Fruit fly (Drosophila melanogaster) whole organism, embryonic: ENCODE measurements around the gene CG14330.

Experiments
- Antp ChIP-seq: fragments of 200-800 bp; sonication (Bioruptor generic); optimal IDR thresholded peaks from 3 replicates; lab custom pipeline; 2016; ENCODE audit warnings: missing biosample characterization, missing genetic modification characterization
- BEAF-32 ChIP-seq: fragments of 200-800 bp; sonication (Bioruptor generic); optimal IDR thresholded peaks from 3 replicates; lab custom pipeline; 2017; ENCODE audit warnings: missing biosample characterization, missing genetic modification characterization, mild to moderate bottlenecking, moderate library complexity, missing genetic modification reagents
- CG10147 ChIP-seq: fragments of 200-800 bp; sonication (Bioruptor generic); optimal IDR thresholded peaks from 2 replicates; lab custom pipeline; 2019; ENCODE audit warnings: missing biosample characterization, mild to moderate bottlenecking, missing genetic modification characterization, moderate library complexity
- CG10209 ChIP-seq: fragments of 200-800 bp; sonication (Bioruptor generic); optimal IDR thresholded peaks from 3 replicates; lab custom pipeline; 2017; ENCODE audit warnings: missing biosample characterization, mild to moderate bottlenecking, missing genetic modification characterization, missing genetic modification reagents
- CG10267 ChIP-seq: fragments of 200-800 bp; sonication (Bioruptor generic); optimal IDR thresholded peaks from 2 replicates; lab custom pipeline; 2018; ENCODE audit warnings: missing biosample characterization, mild to moderate bottlenecking, missing genetic modification characterization, moderate library complexity
- CG10274 ChIP-seq: fragments of 200-800 bp; sonication (Bioruptor generic); optimal IDR thresholded peaks from 3 replicates; lab custom pipeline; 2017; ENCODE audit warnings: missing biosample characterization, mild to moderate bottlenecking, missing genetic modification characterization
- CG10366 ChIP-seq: fragments of 200-800 bp; sonication (Bioruptor generic); IDR thresholded peaks from 2 replicates; pipeline ENCODE4 v1.3.6; 2022; ENCODE audit warnings: missing biosample characterization, missing genetic modification characterization
- CG11247 ChIP-seq: fragments of 200-800 bp; sonication (Bioruptor generic); IDR thresholded peaks from 2 replicates; pipeline ENCODE4 v1.3.6; 2022; ENCODE audit warnings: missing biosample characterization, missing genetic modification characterization
- CG14014 ChIP-seq: fragments of 200-800 bp; sonication (Bioruptor generic); IDR thresholded peaks from 2 replicates; pipeline ENCODE4 v1.3.6; 2022; ENCODE audit warnings: missing biosample characterization, missing genetic modification characterization
- CG14441 ChIP-seq: fragments of 200-800 bp; sonication (Bioruptor generic); IDR thresholded peaks from 2 replicates; pipeline ENCODE4 v1.3.6; 2022; ENCODE audit warnings: missing biosample characterization, missing genetic modification characterization
- CG14860 ChIP-seq: fragments of 200-800 bp; sonication (Bioruptor generic); IDR thresholded peaks from 3 replicates; pipeline ENCODE4 v1.3.6; 2022; ENCODE audit warnings: missing biosample characterization, missing genetic modification characterization; ENCODE audit not compliant: partially characterized antibody
- CG16779 ChIP-seq: fragments of 200-800 bp; sonication (Bioruptor generic); IDR thresholded peaks from 2 replicates; pipeline ENCODE4 v1.3.6; 2022; ENCODE audit warnings: missing biosample characterization, missing genetic modification characterization
- CG17186 ChIP-seq: fragments of 200-800 bp; sonication (Bioruptor generic); optimal IDR thresholded peaks from 3 replicates; lab custom pipeline; 2017; ENCODE audit warnings: missing biosample characterization, missing genetic modification reagents, missing genetic modification characterization
- CG17829 ChIP-seq: fragments of 200-800 bp; optimal IDR thresholded peaks from 2 replicates; lab custom pipeline; 2019; ENCODE audit warnings: missing biosample characterization, mild to moderate bottlenecking, missing genetic modification characterization, moderate library complexity
- CG2120 ChIP-seq: fragments of 200-800 bp; sonication (Bioruptor generic); optimal IDR thresholded peaks from 3 replicates; lab custom pipeline; 2016; ENCODE audit warnings: missing biosample characterization, missing genetic modification characterization
- CG3281 ChIP-seq: fragments of 200-800 bp; sonication (Bioruptor generic); optimal IDR thresholded peaks from 3 replicates; lab custom pipeline; 2017; ENCODE audit warnings: missing biosample characterization, mild to moderate bottlenecking, missing genetic modification characterization
- CG33213 ChIP-seq: fragments of 200-800 bp; sonication (Bioruptor generic); optimal IDR thresholded peaks from 3 replicates; lab custom pipeline; 2016; ENCODE audit warnings: missing biosample characterization, missing genetic modification characterization
- CG33557 ChIP-seq: fragments of 200-800 bp; sonication (Bioruptor generic); optimal IDR thresholded peaks from 2 replicates; lab custom pipeline; 2019; ENCODE audit warnings: missing biosample characterization, mild to moderate bottlenecking, missing genetic modification characterization, moderate library complexity
- D19B ChIP-seq: fragments of 200-800 bp; sonication (Bioruptor generic); optimal IDR thresholded peaks from 2 replicates; lab custom pipeline; 2017; ENCODE audit warnings: missing biosample characterization, mild to moderate bottlenecking, missing genetic modification characterization
- Dip2 ChIP-seq: fragments of 200-800 bp; sonication (Bioruptor generic); IDR thresholded peaks from 2 replicates; pipeline ENCODE4 v1.3.6; 2022; ENCODE audit warnings: missing biosample characterization, missing genetic modification characterization
- Elba2 ChIP-seq: fragments of 200-800 bp; sonication (Bioruptor generic); optimal IDR thresholded peaks from 3 replicates; lab custom pipeline; 2016; ENCODE audit warnings: missing biosample characterization, missing genetic modification characterization
- Fer3 ChIP-seq: fragments of 200-800 bp; sonication (Bioruptor generic); optimal IDR thresholded peaks from 2 replicates; lab custom pipeline; 2018; ENCODE audit warnings: missing biosample characterization, mild to moderate bottlenecking, missing genetic modification characterization, moderate library complexity
- Hr3 ChIP-seq: fragments of 200-800 bp; sonication (Bioruptor generic); optimal IDR thresholded peaks from 3 replicates; lab custom pipeline; 2016; ENCODE audit warnings: missing biosample characterization, missing genetic modification characterization
- Pdp1 ChIP-seq, 2 experiments: fragments of 200-800 bp; sonication (Bioruptor generic); optimal IDR thresholded peaks; 3 replicates each; lab custom pipeline; 2016; ENCODE audit warnings: missing biosample characterization in 2 of 2, missing genetic modification characterization in 2 of 2, mild to moderate bottlenecking in 1 of 2, moderate library complexity in 1 of 2
- Six4 ChIP-seq: fragments of 200-800 bp; sonication (Bioruptor generic); optimal IDR thresholded peaks from 2 replicates; lab custom pipeline; 2016; ENCODE audit warnings: missing biosample characterization, missing genetic modification characterization
- Spps ChIP-seq: fragments of 200-800 bp; sonication (Bioruptor generic); optimal IDR thresholded peaks from 2 replicates; lab custom pipeline; 2018; ENCODE audit warnings: missing biosample characterization, mild to moderate bottlenecking, missing genetic modification characterization
- ap ChIP-seq: fragments of 200-800 bp; sonication (Bioruptor generic); IDR thresholded peaks from 2 replicates; pipeline ENCODE4 v1.3.6; 2022; ENCODE audit warnings: missing biosample characterization, missing genetic modification characterization
- bab2 ChIP-seq: fragments of 200-800 bp; sonication (Bioruptor generic); optimal IDR thresholded peaks from 2 replicates; lab custom pipeline; 2016; ENCODE audit warnings: missing biosample characterization, missing genetic modification characterization
- cas ChIP-seq: fragments of 200-800 bp; sonication (Bioruptor generic); IDR thresholded peaks from 2 replicates; pipeline ENCODE4 v1.3.6; 2022; ENCODE audit warnings: missing biosample characterization, missing genetic modification characterization
- dati ChIP-seq: fragments of 200-800 bp; sonication (Bioruptor generic); IDR thresholded peaks from 2 replicates; pipeline ENCODE4 v1.3.6; 2022; ENCODE audit warnings: missing biosample characterization, missing genetic modification characterization
- fd96Cb ChIP-seq: fragments of 200-800 bp; sonication (Bioruptor generic); optimal IDR thresholded peaks from 2 replicates; lab custom pipeline; 2018; ENCODE audit warnings: missing biosample characterization, mild to moderate bottlenecking, missing genetic modification characterization, moderate library complexity
- gem ChIP-seq: fragments of 200-800 bp; sonication (Bioruptor generic); optimal IDR thresholded peaks from 2 replicates; lab custom pipeline; 2019; ENCODE audit warnings: missing biosample characterization, mild to moderate bottlenecking, missing genetic modification characterization, moderate library complexity
- gsb-n ChIP-seq: fragments of 200-800 bp; sonication (Bioruptor generic); optimal IDR thresholded peaks from 3 replicates; lab custom pipeline; 2018; ENCODE audit warnings: missing biosample characterization, mild to moderate bottlenecking, missing genetic modification characterization
- ham ChIP-seq: fragments of 200-800 bp; sonication (Bioruptor generic); IDR thresholded peaks from 2 replicates; pipeline ENCODE4 v1.3.6; 2022; ENCODE audit warnings: missing biosample characterization, missing genetic modification characterization
- odd ChIP-seq: fragments of 200-800 bp; sonication (Bioruptor generic); optimal IDR thresholded peaks from 2 replicates; lab custom pipeline; 2017; ENCODE audit warnings: missing biosample characterization, mild to moderate bottlenecking, missing genetic modification characterization
- schlank ChIP-seq: fragments of 200-800 bp; sonication (Bioruptor generic); optimal IDR thresholded peaks from 2 replicates; lab custom pipeline; 2018; ENCODE audit warnings: missing biosample characterization, mild to moderate bottlenecking, missing genetic modification characterization
- sd ChIP-seq: fragments of 200-800 bp; sonication (Bioruptor generic); optimal IDR thresholded peaks from 3 replicates; lab custom pipeline; 2018; ENCODE audit warnings: missing biosample characterization, mild to moderate bottlenecking, missing genetic modification characterization, moderate library complexity
- sens ChIP-seq: fragments of 200-800 bp; sonication (Bioruptor generic); peaks from one replicate; lab custom pipeline; 2016; ENCODE audit warnings: missing biosample characterization, missing genetic modification characterization
- sug ChIP-seq: fragments of 200-800 bp; optimal IDR thresholded peaks from 2 replicates; lab custom pipeline; 2019; ENCODE audit warnings: missing biosample characterization, mild to moderate bottlenecking, missing genetic modification characterization, moderate library complexity
- trem ChIP-seq: fragments of 200-800 bp; optimal IDR thresholded peaks from 3 replicates; lab custom pipeline; 2019; ENCODE audit warnings: missing biosample characterization, mild to moderate bottlenecking, missing genetic modification characterization, moderate library complexity
- vvl ChIP-seq: fragments of 200-800 bp; sonication (Bioruptor generic); IDR thresholded peaks from 2 replicates; pipeline ENCODE4 v1.3.6; 2022; ENCODE audit warnings: missing biosample characterization, missing genetic modification characterization

Gene CG14330

dm6 chr3R:17415439-17415838 is 41.1 kb downstream of the CG14330 start, which contains the start of gene CG5866:
Gene CG5866, plus strand, starts transcription at chr3R:17415739.
- TF ChIP-seq cas (GFP tag; lab: Robert Waterston, UW) = no peak
- no peak for TF ChIP-seq bab2 (GFP tag; lab: Kevin White, UChicago)

dm6 chr3R:17413601-17414000 is 43.0 kb downstream of the CG14330 start, which contains the start of gene CG42822:
Gene CG42822, plus strand, starts transcription at chr3R:17413901.
- TF ChIP-seq CG10366 (GFP tag; lab: Robert Waterston, UW) = no peak
- TF ChIP-seq CG11247 (GFP tag; lab: Robert Waterston, UW) = no peak
- no peak for TF ChIP-seq sd (tag; lab: Kevin White, UChicago)
- no peak for TF ChIP-seq schlank (tag; lab: Kevin White, UChicago)
- TF ChIP-seq CG33557 (GFP tag; lab: Kevin White, UChicago) = no peak
- no peak for TF ChIP-seq trem (tag; lab: Kevin White, UChicago)
- no peak for TF ChIP-seq fd96Cb (tag; lab: Kevin White, UChicago)
- no peak for TF ChIP-seq CG14441 (GFP tag; lab: Robert Waterston, UW)
- TF ChIP-seq CG16779 = no peak
- TF ChIP-seq Pdp1 (GFP tag; optimal IDR thresholded peaks at IDR 0.05; lab: Kevin White, UChicago) = no peak
- no peak for TF ChIP-seq dati

- peak; percentile 22 for TF ChIP-seq sens
- TF ChIP-seq D19B (GFP tag; lab: Kevin White, UChicago) = peak; percentile 22
- TF ChIP-seq Fer3 (tag; lab: Kevin White, UChicago) = peak; percentile 32
- TF ChIP-seq ap (GFP tag; lab: Robert Waterston, UW) = no peak
- TF ChIP-seq CG10147 (GFP tag; lab: Kevin White, UChicago) = peak; percentile 74
- no peak for TF ChIP-seq odd (GFP tag; lab: Kevin White, UChicago)
- TF ChIP-seq ham = no peak
- TF ChIP-seq CG3281 (GFP tag; lab: Kevin White, UChicago) = peak; percentile 21
- TF ChIP-seq CG10274 (GFP tag; lab: Kevin White, UChicago) = peak; percentile 78
- peak; percentile 51 for TF ChIP-seq gem (tag; lab: Kevin White, UChicago)
- TF ChIP-seq gsb-n (tag; lab: Kevin White, UChicago) = peak; percentile 11
- TF ChIP-seq Antp = no peak
- TF ChIP-seq CG17829 = no peak
- peak; percentile 10 for TF ChIP-seq CG2120 (GFP tag; lab: Kevin White, UChicago)
- TF ChIP-seq, all 482 proteins: peak for 9
Observed at dm6 chr3R:17412458-17413127, 44.0 kb downstream of the CG14330 start, which contains the start of gene CG42821. Gene CG42821, plus strand, starts transcription at chr3R:17413077.

dm6 chr3R:17410808-17411207 is 45.8 kb downstream of the CG14330 start, which contains the start of gene CG5863:
Gene CG5863, plus strand, starts transcription at chr3R:17411108.
- TF ChIP-seq CG10209 (GFP tag; lab: Kevin White, UChicago) = no peak
- no peak for TF ChIP-seq BEAF-32 (GFP tag; lab: Kevin White, UChicago)
- no peak for TF ChIP-seq Elba2 (GFP tag; lab: Kevin White, UChicago)
- no peak for TF ChIP-seq vvl (GFP tag; lab: Robert Waterston, UW)
- TF ChIP-seq CG14860 (GFP tag; lab: Robert Waterston, UW) = no peak
- no peak for TF ChIP-seq CG14014 (GFP tag; lab: Robert Waterston, UW)
- no peak for TF ChIP-seq Six4
- TF ChIP-seq CG17186 (GFP tag; lab: Kevin White, UChicago) = no peak
- TF ChIP-seq Fer3 (tag; lab: Kevin White, UChicago) = no peak
- no peak for TF ChIP-seq CG10267
- no peak for TF ChIP-seq Dip2 (GFP tag; lab: Robert Waterston, UW)
- TF ChIP-seq Hr3 (GFP tag; lab: Kevin White, UChicago) = no peak
- no peak for TF ChIP-seq CG33213 (GFP tag; lab: Kevin White, UChicago)
- no peak for TF ChIP-seq sug
- TF ChIP-seq Spps = no peak
